Fruit fly (Drosophila melanogaster) S2 (cell line): ENCODE data around the gene CG2608.

Experiments
- CG8478 ChIP-seq: fragments of >200 bp; optimal IDR thresholded peaks from 2 replicates; lab custom pipeline; 2018
- CTCF ChIP-seq, 2 experiments: fragments of >200 bp; optimal IDR thresholded peaks; 2 replicates each; lab custom pipeline; 2018

dm6 chr2L:20688722-20689121 is 43.1 kb downstream of the CG2608 start:
- TF ChIP-seq CTCF (optimal IDR thresholded peaks at IDR 0.05; lab: Kevin White, UChicago) = no peak
- no peak for TF ChIP-seq CG8478 (lab: Kevin White, UChicago)
